Worm (Caenorhabditis elegans): ENCODE measurements around the gene aff-1.

- TF ChIP-seq ceh-82 (tag; optimal IDR thresholded peaks at IDR 0.05) (no peak), egl-27 (tag; optimal IDR thresholded peaks at IDR 0.05) (no peak), fos-1 (tag; optimal IDR thresholded peaks at IDR 0.05) (peak; percentile 37)
Measured at ce11 chrII:6908689-6909088, 45.1 kb upstream of the aff-1 start.

Measured in whole organism, L2 larva.